Fruit fly (Drosophila melanogaster) whole organism, pupa: Measurements from ENCODE around the gene CG33159.
A peak's percentile ranks its signal among the peaks of the same experiment; 100 is the strongest.

Source experiments
- CG10348 ChIP-seq: fragments of 200-800 bp; sonication (Bioruptor generic); IDR thresholded peaks from 2 replicates; pipeline ENCODE4 v1.3.6; 2022; ENCODE audit warnings: missing biosample characterization, missing genetic modification characterization
- CG12605 ChIP-seq: fragments of 200-800 bp; sonication (Bioruptor generic); IDR thresholded peaks from 2 replicates; pipeline ENCODE4 v1.3.6; 2022; ENCODE audit warnings: missing biosample characterization, missing genetic modification characterization
- CG13204 ChIP-seq: fragments of 200-800 bp; sonication (Bioruptor generic); optimal IDR thresholded peaks from 2 replicates; lab custom pipeline; 2018; ENCODE audit warnings: missing biosample characterization, mild to moderate bottlenecking, missing genetic modification characterization, moderate library complexity
- CG14655 ChIP-seq: fragments of 200-800 bp; sonication (Bioruptor generic); optimal IDR thresholded peaks from 3 replicates; lab custom pipeline; 2017; ENCODE audit warnings: mild to moderate bottlenecking, missing biosample characterization, missing genetic modification reagents, missing genetic modification characterization
- CG15710 ChIP-seq: fragments of 200-800 bp; sonication (Bioruptor generic); optimal IDR thresholded peaks from 2 replicates; lab custom pipeline; 2018; ENCODE audit warnings: missing biosample characterization, mild to moderate bottlenecking, missing genetic modification characterization, moderate library complexity
- CG17806 ChIP-seq: fragments of 200-800 bp; sonication (Bioruptor generic); optimal IDR thresholded peaks from 2 replicates; lab custom pipeline; 2018; ENCODE audit warnings: missing biosample characterization, mild to moderate bottlenecking, missing genetic modification characterization, moderate library complexity
- CG32121 ChIP-seq: fragments of 200-800 bp; sonication (Bioruptor generic); IDR thresholded peaks from 2 replicates; pipeline ENCODE4 v1.3.6; 2022; ENCODE audit warnings: missing biosample characterization, missing genetic modification characterization
- CG34367 ChIP-seq: fragments of 200-800 bp; sonication (Bioruptor generic); optimal IDR thresholded peaks from 2 replicates; lab custom pipeline; 2018; ENCODE audit warnings: missing biosample characterization, mild to moderate bottlenecking, missing genetic modification characterization
- CG4496 ChIP-seq: fragments of 200-800 bp; sonication (Bioruptor generic); IDR thresholded peaks from 3 replicates; pipeline ENCODE4 v1.3.6; 2022; ENCODE audit warnings: missing biosample characterization, missing genetic modification characterization
- CG8159 ChIP-seq: fragments of 200-800 bp; sonication (Bioruptor generic); optimal IDR thresholded peaks from 3 replicates; lab custom pipeline; 2018; ENCODE audit warnings: missing biosample characterization, mild to moderate bottlenecking, missing genetic modification characterization, moderate library complexity
- CG8301 ChIP-seq: fragments of 200-800 bp; sonication (Bioruptor generic); optimal IDR thresholded peaks from 2 replicates; lab custom pipeline; 2018; ENCODE audit warnings: missing biosample characterization, mild to moderate bottlenecking, missing genetic modification characterization
- CG9948 ChIP-seq: fragments of 200-800 bp; sonication (Bioruptor generic); optimal IDR thresholded peaks from 2 replicates; lab custom pipeline; 2018; ENCODE audit warnings: missing biosample characterization, mild to moderate bottlenecking, missing genetic modification characterization, moderate library complexity
- D1 ChIP-seq: fragments of 200-800 bp; sonication (Bioruptor generic); optimal IDR thresholded peaks from 2 replicates; lab custom pipeline; 2018; ENCODE audit warnings: missing biosample characterization, mild to moderate bottlenecking, missing genetic modification characterization, moderate library complexity
- EcR ChIP-seq: fragments of 200-800 bp; sonication (Bioruptor generic); optimal IDR thresholded peaks from 3 replicates; lab custom pipeline; 2019; ENCODE audit warnings: missing biosample characterization, missing genetic modification characterization, mild to moderate bottlenecking, moderate library complexity, missing genetic modification reagents
- Ets98B ChIP-seq: fragments of 200-800 bp; sonication (Bioruptor generic); IDR thresholded peaks from 2 replicates; pipeline ENCODE4 v1.3.6; 2022; ENCODE audit warnings: missing biosample characterization, missing genetic modification characterization
- Pif1A ChIP-seq: fragments of 200-800 bp; sonication (Bioruptor generic); optimal IDR thresholded peaks from 3 replicates; lab custom pipeline; 2016; ENCODE audit warnings: missing biosample characterization, missing genetic modification characterization
- Pif1B ChIP-seq: fragments of 200-800 bp; sonication (Bioruptor generic); optimal IDR thresholded peaks from 3 replicates; lab custom pipeline; 2016; ENCODE audit warnings: missing biosample characterization, missing genetic modification characterization
- Snoo ChIP-seq: fragments of 200-800 bp; sonication (Bioruptor generic); optimal IDR thresholded peaks from 3 replicates; lab custom pipeline; 2017; ENCODE audit warnings: missing biosample characterization, mild to moderate bottlenecking, missing genetic modification characterization, inconsistent platforms
- fd96Ca ChIP-seq: fragments of 200-800 bp; sonication (Bioruptor generic); IDR thresholded peaks from 3 replicates; pipeline ENCODE4 v1.3.6; 2022; ENCODE audit warnings: missing biosample characterization, missing genetic modification characterization
- gl ChIP-seq: fragments of 200-800 bp; sonication (Bioruptor generic); optimal IDR thresholded peaks from 2 replicates; lab custom pipeline; 2018; ENCODE audit warnings: missing biosample characterization, mild to moderate bottlenecking, missing genetic modification characterization
- rn ChIP-seq: fragments of 200-800 bp; sonication (Bioruptor generic); IDR thresholded peaks from 2 replicates; pipeline ENCODE4 v1.3.6; 2022; ENCODE audit warnings: missing biosample characterization, missing genetic modification characterization

The CG33159 gene

DNA sequence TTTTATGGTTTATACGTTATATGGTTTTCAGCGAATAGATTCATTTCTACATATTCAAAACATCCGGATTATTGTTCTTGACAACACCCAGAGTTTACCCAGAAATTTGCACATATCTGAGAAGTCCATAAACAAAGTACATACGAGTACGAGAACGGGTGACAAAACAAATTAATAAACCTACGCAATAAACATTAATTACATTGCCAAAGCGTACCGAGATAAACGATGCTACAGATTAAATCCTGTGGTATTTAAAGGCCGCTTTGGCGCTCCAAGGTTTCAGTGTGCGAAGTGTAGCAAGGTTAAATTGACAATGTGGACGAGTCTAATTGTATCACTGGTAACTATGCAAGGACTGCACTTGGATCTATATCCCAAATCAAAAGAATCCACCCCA is 17.0 kb downstream of the CG33159 start, which contains the start of gene CG14957:
Gene CG14957 (plus strand): TSS at position 301 of the 400 bp plus-strand sequence.
- TF ChIP-seq CG8159 (tag; lab: Kevin White, UChicago) (no peak), CG17806 (no peak), Pif1B (GFP tag; lab: Kevin White, UChicago) (no peak)
- TF ChIP-seq, all 21 proteins: peak for 0

- TF ChIP-seq CG12605 (no peak), D1 (tag; lab: Kevin White, UChicago) (no peak), Snoo (tag; lab: Kevin White, UChicago) (no peak), Pif1A (GFP tag; lab: Kevin White, UChicago) (no peak), CG14655 (GFP tag; lab: Kevin White, UChicago) (no peak), rn (GFP tag; lab: Robert Waterston, UW) (no peak), Ets98B (GFP tag; lab: Robert Waterston, UW) (no peak), CG32121 (GFP tag; lab: Robert Waterston, UW) (no peak), CG4496 (GFP tag; lab: Robert Waterston, UW) (no peak), CG17806 (no peak), CG15710 (tag; lab: Kevin White, UChicago) (no peak)
- TF ChIP-seq, all 21 proteins: peak for 0
Measured at dm6 chr3L:3186364-3186763, 17.9 kb downstream of the CG33159 start, which contains the start of gene CG32284. CG32284 (plus strand) TSS chr3L:3186664.

DNA sequence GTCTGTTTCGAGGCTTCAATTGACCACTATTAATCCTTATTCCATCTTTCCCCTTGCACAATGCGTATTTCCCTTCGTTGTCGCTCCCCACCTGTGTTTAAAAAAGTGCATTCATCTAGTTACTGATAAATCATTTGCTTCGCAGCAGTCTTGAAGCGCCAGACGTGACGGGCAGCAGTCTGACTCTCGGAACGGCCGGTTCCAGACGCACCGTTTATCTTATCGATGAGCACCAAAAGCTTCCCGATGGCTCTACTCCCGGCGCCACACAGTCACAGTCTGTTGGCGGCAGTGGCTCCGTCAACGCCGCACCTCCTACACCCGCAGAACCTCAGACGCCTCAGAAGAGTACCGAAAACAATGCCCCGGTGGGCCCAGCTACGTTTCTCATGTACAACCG is 20.1 kb downstream of the CG33159 start, which contains the start of gene CG42494:
Gene CG42494 (plus strand): TSS at position 301 of the 400 bp plus-strand sequence.
- TF ChIP-seq CG12605, result no peak
- no peak for TF ChIP-seq gl (tag; lab: Kevin White, UChicago)
- no peak for TF ChIP-seq Pif1A (GFP tag; lab: Kevin White, UChicago)
- no peak for TF ChIP-seq CG32121 (GFP tag; lab: Robert Waterston, UW)
- TF ChIP-seq EcR (GFP tag; lab: Kevin White, UChicago), result no peak
- no peak for TF ChIP-seq Ets98B (GFP tag; lab: Robert Waterston, UW)
- TF ChIP-seq CG13204 (GFP tag; lab: Kevin White, UChicago), result no peak
- TF ChIP-seq Pif1B (GFP tag; lab: Kevin White, UChicago), result no peak
- no peak for TF ChIP-seq CG8301
- no peak for TF ChIP-seq CG14655 (GFP tag; lab: Kevin White, UChicago)
- no peak for TF ChIP-seq CG17806
- TF ChIP-seq rn (GFP tag; lab: Robert Waterston, UW), result no peak
- TF ChIP-seq CG34367 (tag; lab: Kevin White, UChicago), result no peak
- no peak for TF ChIP-seq D1 (tag; lab: Kevin White, UChicago)
- TF ChIP-seq CG9948 (tag; lab: Kevin White, UChicago), result no peak
- no peak for TF ChIP-seq CG8159 (tag; lab: Kevin White, UChicago)
- TF ChIP-seq CG4496 (GFP tag; lab: Robert Waterston, UW), result no peak
- TF ChIP-seq Snoo (tag; lab: Kevin White, UChicago), result no peak
- TF ChIP-seq CG10348 (GFP tag; lab: Robert Waterston, UW), result no peak
- no peak for TF ChIP-seq CG15710 (tag; lab: Kevin White, UChicago)
- TF ChIP-seq, all 21 proteins: peak for 0

dm6 chr3L:3179474-3179873 is 24.8 kb downstream of the CG33159 start:
- peak; percentile 94 for TF ChIP-seq CG8301
- TF ChIP-seq EcR (GFP tag; lab: Kevin White, UChicago), result peak; percentile 98
- no peak for TF ChIP-seq Pif1A (GFP tag; lab: Kevin White, UChicago)
- TF ChIP-seq CG8159 (tag; lab: Kevin White, UChicago), result peak; percentile 95
- TF ChIP-seq CG12605, result peak; percentile 91
- peak; percentile 19; the same call in 1 of the 2 replicates for TF ChIP-seq CG10348 (GFP tag; lab: Robert Waterston, UW)
- TF ChIP-seq Snoo (tag; lab: Kevin White, UChicago), result peak; percentile 92
- TF ChIP-seq CG4496 (GFP tag; lab: Robert Waterston, UW), result peak; percentile 95
- TF ChIP-seq CG14655 (GFP tag; lab: Kevin White, UChicago), result no peak
- TF ChIP-seq CG34367 (tag; lab: Kevin White, UChicago), result peak; percentile 89
- peak; percentile 93 for TF ChIP-seq CG9948 (tag; lab: Kevin White, UChicago)
- TF ChIP-seq CG32121 (GFP tag; lab: Robert Waterston, UW), result peak; percentile 81
- TF ChIP-seq Pif1B (GFP tag; lab: Kevin White, UChicago), result peak; percentile 92
- TF ChIP-seq gl (tag; lab: Kevin White, UChicago), result peak; percentile 89
- TF ChIP-seq Ets98B (GFP tag; lab: Robert Waterston, UW), result peak; percentile 92
- peak; percentile 93 for TF ChIP-seq CG15710 (tag; lab: Kevin White, UChicago)
- peak; percentile 92 for TF ChIP-seq fd96Ca (GFP tag; lab: Robert Waterston, UW)
- TF ChIP-seq D1 (tag; lab: Kevin White, UChicago), result no peak
- TF ChIP-seq rn (GFP tag; lab: Robert Waterston, UW), result peak; percentile 78
- peak; percentile 87 for TF ChIP-seq CG13204 (GFP tag; lab: Kevin White, UChicago)
- peak; percentile 93 for TF ChIP-seq CG17806

- peak; percentile 16; the same call in 1 of the 2 replicates for TF ChIP-seq CG10348 (GFP tag; lab: Robert Waterston, UW)
- no peak for TF ChIP-seq rn (GFP tag; lab: Robert Waterston, UW)
- TF ChIP-seq EcR (GFP tag; lab: Kevin White, UChicago), result peak; percentile 7
- TF ChIP-seq CG32121 (GFP tag; lab: Robert Waterston, UW), result peak; percentile 35; the same call in 1 of the 2 replicates
- TF ChIP-seq fd96Ca (GFP tag; lab: Robert Waterston, UW), result 0 out of 3 replicates have a peak, but pooled peaks have one; percentile 53
Measured at dm6 chr3L:3178530-3179096, 25.6 kb downstream of the CG33159 start, which contains the start of the genes MnM and Girdin. MnM (minus strand) TSS chr3L:3178580. Girdin (plus strand) TSS chr3L:3178930.
